Fruit fly (Drosophila melanogaster) whole organism, embryonic: ENCODE data around the gene kra.

Experiments
- Abd-B ChIP-seq: fragments of 200-800 bp; sonication (Bioruptor generic); optimal IDR thresholded peaks from 2 replicates; lab custom pipeline; 2018; ENCODE audit warnings: missing biosample characterization, mild to moderate bottlenecking, missing genetic modification characterization, moderate library complexity
- Atf6 ChIP-seq: fragments of 200-800 bp; sonication (Bioruptor generic); IDR thresholded peaks from 2 replicates; pipeline ENCODE4 v1.3.6; 2022; ENCODE audit warnings: missing biosample characterization, missing genetic modification characterization
- B-H1 ChIP-seq: fragments of 200-800 bp; sonication (Bioruptor generic); IDR thresholded peaks from 3 replicates; pipeline ENCODE4 v1.3.6; 2022; ENCODE audit warnings: missing biosample characterization, missing genetic modification characterization
- Bgb ChIP-seq: fragments of 200-800 bp; sonication (Bioruptor generic); IDR thresholded peaks from 2 replicates; pipeline ENCODE4 v1.3.6; 2022; ENCODE audit warnings: missing biosample characterization, missing genetic modification characterization; ENCODE audit not compliant: partially characterized antibody
- CG11504 ChIP-seq: fragments of 200-800 bp; sonication (Bioruptor generic); optimal IDR thresholded peaks from 3 replicates; lab custom pipeline; 2019; ENCODE audit warnings: missing biosample characterization, mild to moderate bottlenecking, missing genetic modification characterization, moderate library complexity
- CG11560 ChIP-seq: fragments of 200-800 bp; sonication (Bioruptor generic); IDR thresholded peaks from 3 replicates; pipeline ENCODE4 v1.3.6; 2022; ENCODE audit warnings: missing biosample characterization, missing genetic modification characterization
- CG12744 ChIP-seq: fragments of 200-800 bp; sonication (Bioruptor generic); optimal IDR thresholded peaks from 2 replicates; lab custom pipeline; 2016; ENCODE audit warnings: missing biosample characterization, missing genetic modification characterization
- CG12942 ChIP-seq: fragments of 200-800 bp; sonication (Bioruptor generic); optimal IDR thresholded peaks from 3 replicates; lab custom pipeline; 2016; ENCODE audit warnings: missing biosample characterization, missing genetic modification characterization
- CG15073 ChIP-seq: fragments of 200-800 bp; sonication (Bioruptor generic); optimal IDR thresholded peaks from 2 replicates; lab custom pipeline; 2016; ENCODE audit warnings: missing biosample characterization, missing genetic modification characterization
- CG1529 ChIP-seq: fragments of 200-800 bp; sonication (Bioruptor generic); optimal IDR thresholded peaks from 3 replicates; lab custom pipeline; 2018; ENCODE audit warnings: missing biosample characterization, missing genetic modification characterization
- CG3065 ChIP-seq: fragments of 200-800 bp; sonication (Bioruptor generic); optimal IDR thresholded peaks from 2 replicates; lab custom pipeline; 2016; ENCODE audit warnings: missing biosample characterization, missing genetic modification characterization
- CG6791 ChIP-seq: fragments of 200-800 bp; sonication (Bioruptor generic); IDR thresholded peaks from 3 replicates; pipeline ENCODE4 v1.3.6; 2022; ENCODE audit warnings: missing biosample characterization, missing genetic modification characterization; ENCODE audit not compliant: partially characterized antibody
- CG8388 ChIP-seq: fragments of 200-800 bp; sonication (Bioruptor generic); optimal IDR thresholded peaks from 2 replicates; lab custom pipeline; 2019; ENCODE audit warnings: missing biosample characterization, mild to moderate bottlenecking, missing genetic modification characterization, moderate library complexity
- HLHmδ ChIP-seq: fragments of 200-800 bp; sonication (Bioruptor generic); optimal IDR thresholded peaks from 2 replicates; lab custom pipeline; 2018; ENCODE audit warnings: missing biosample characterization, mild to moderate bottlenecking, missing genetic modification characterization, moderate library complexity
- HmgD ChIP-seq: fragments of 200-800 bp; sonication (Bioruptor generic); optimal IDR thresholded peaks from 3 replicates; lab custom pipeline; 2016; ENCODE audit warnings: missing biosample characterization, missing genetic modification characterization
- Kr ChIP-seq: fragments of 200-800 bp; sonication (Bioruptor generic); optimal IDR thresholded peaks from 2 replicates; lab custom pipeline; 2017; ENCODE audit warnings: missing biosample characterization, mild to moderate bottlenecking, missing genetic modification characterization
- Meics ChIP-seq: fragments of 200-800 bp; sonication (Bioruptor generic); optimal IDR thresholded peaks from 2 replicates; lab custom pipeline; 2017; ENCODE audit warnings: missing biosample characterization, mild to moderate bottlenecking, missing genetic modification characterization
- Mrtf ChIP-seq: fragments of 200-800 bp; sonication (Bioruptor generic); IDR thresholded peaks from 3 replicates; pipeline ENCODE4 v1.3.6; 2022; ENCODE audit warnings: missing biosample characterization, missing genetic modification characterization
- NC2α ChIP-seq: fragments of 200-800 bp; sonication (Bioruptor generic); optimal IDR thresholded peaks from 2 replicates; lab custom pipeline; 2016; ENCODE audit warnings: missing biosample characterization, missing genetic modification characterization
- Ravus ChIP-seq: fragments of 200-800 bp; sonication (Bioruptor generic); IDR thresholded peaks from 2 replicates; pipeline ENCODE4 v1.3.6; 2022; ENCODE audit warnings: missing biosample characterization, missing genetic modification characterization
- Sry-δ ChIP-seq: fragments of 200-800 bp; sonication (Bioruptor generic); optimal IDR thresholded peaks from 2 replicates; lab custom pipeline; 2016; ENCODE audit warnings: missing biosample characterization, missing genetic modification characterization
- ac ChIP-seq: fragments of 200-800 bp; sonication (Bioruptor generic); optimal IDR thresholded peaks from 3 replicates; lab custom pipeline; 2017; ENCODE audit warnings: missing biosample characterization, mild to moderate bottlenecking, missing genetic modification characterization
- bcd ChIP-seq: fragments of 200-800 bp; sonication (Bioruptor generic); optimal IDR thresholded peaks from 2 replicates; lab custom pipeline; 2017; ENCODE audit warnings: missing biosample characterization, mild to moderate bottlenecking, missing genetic modification characterization
- bowl ChIP-seq: fragments of 200-800 bp; sonication (Bioruptor generic); IDR thresholded peaks from 2 replicates; pipeline ENCODE4 v1.3.6; 2022; ENCODE audit warnings: missing biosample characterization, missing genetic modification characterization
- bsh ChIP-seq, 2 experiments: fragments of 200-800 bp; sonication (Bioruptor generic); optimal IDR thresholded peaks; 2 replicates each; lab custom pipeline; 2017 to 2018; ENCODE audit warnings: mild to moderate bottlenecking in 2 of 2, missing biosample characterization in 2 of 2, missing genetic modification characterization in 2 of 2, moderate library complexity in 1 of 2
- cas ChIP-seq: fragments of 200-800 bp; sonication (Bioruptor generic); IDR thresholded peaks from 2 replicates; pipeline ENCODE4 v1.3.6; 2022; ENCODE audit warnings: missing biosample characterization, missing genetic modification characterization
- chif ChIP-seq, 2 experiments: fragments of 200-800 bp; sonication (Bioruptor generic); optimal IDR thresholded peaks; 3 replicates each; lab custom pipeline; 2016; ENCODE audit warnings: missing biosample characterization in 2 of 2, missing genetic modification characterization in 2 of 2
- dmrt11E ChIP-seq: fragments of 200-800 bp; sonication (Bioruptor generic); optimal IDR thresholded peaks from 3 replicates; lab custom pipeline; 2018; ENCODE audit warnings: missing biosample characterization, mild to moderate bottlenecking, missing genetic modification characterization, moderate library complexity
- insv ChIP-seq, 2 experiments: fragments of 200-800 bp; sonication (Bioruptor generic); optimal IDR thresholded peaks; 3 replicates each; lab custom pipeline; 2016 to 2018; ENCODE audit warnings: missing biosample characterization in 2 of 2, missing genetic modification characterization in 2 of 2
- jing ChIP-seq: fragments of 200-800 bp; sonication (Bioruptor generic); optimal IDR thresholded peaks from 2 replicates; lab custom pipeline; 2018; ENCODE audit warnings: missing biosample characterization, mild to moderate bottlenecking, missing genetic modification characterization
- kni ChIP-seq: fragments of 200-800 bp; sonication (Bioruptor generic); optimal IDR thresholded peaks from 3 replicates; lab custom pipeline; 2017; ENCODE audit warnings: mild to moderate bottlenecking, missing biosample characterization, missing genetic modification reagents, missing genetic modification characterization
- nerfin-2 ChIP-seq: fragments of 200-800 bp; sonication (Bioruptor generic); IDR thresholded peaks from 2 replicates; pipeline ENCODE4 v1.3.6; 2022; ENCODE audit warnings: missing biosample characterization, missing genetic modification characterization; ENCODE audit not compliant: partially characterized antibody
- oc ChIP-seq: fragments of 200-800 bp; sonication (Bioruptor generic); optimal IDR thresholded peaks from 2 replicates; lab custom pipeline; 2018; ENCODE audit warnings: missing biosample characterization, mild to moderate bottlenecking, missing genetic modification characterization, moderate library complexity
- onecut ChIP-seq: fragments of 200-800 bp; sonication (Bioruptor generic); IDR thresholded peaks from 2 replicates; pipeline ENCODE4 v1.3.6; 2022; ENCODE audit warnings: missing biosample characterization, missing genetic modification characterization
- org-1 ChIP-seq: fragments of 200-800 bp; sonication (Bioruptor generic); optimal IDR thresholded peaks from 2 replicates; lab custom pipeline; 2017; ENCODE audit warnings: missing biosample characterization, missing genetic modification characterization
- sd ChIP-seq: fragments of 200-800 bp; sonication (Bioruptor generic); optimal IDR thresholded peaks from 3 replicates; lab custom pipeline; 2018; ENCODE audit warnings: missing biosample characterization, mild to moderate bottlenecking, missing genetic modification characterization, moderate library complexity
- slou ChIP-seq: fragments of 200-800 bp; sonication (Bioruptor generic); optimal IDR thresholded peaks from 3 replicates; lab custom pipeline; 2016; ENCODE audit warnings: missing biosample characterization, missing genetic modification characterization
- ttk ChIP-seq: fragments of 200-800 bp; sonication (Bioruptor generic); IDR thresholded peaks from 2 replicates; pipeline ENCODE4 v2.1.2; 2022; ENCODE audit warnings: missing biosample characterization, missing genetic modification characterization
- wdn ChIP-seq: fragments of 200-800 bp; sonication (Bioruptor generic); IDR thresholded peaks from 2 replicates; pipeline ENCODE4 v1.3.6; 2022; ENCODE audit warnings: missing biosample characterization, missing genetic modification characterization
- wek ChIP-seq: fragments of 200-800 bp; sonication (Bioruptor generic); optimal IDR thresholded peaks from 3 replicates; lab custom pipeline; 2018; ENCODE audit warnings: missing biosample characterization, mild to moderate bottlenecking, missing genetic modification characterization, moderate library complexity
- yki ChIP-seq: fragments of >200 bp; optimal IDR thresholded peaks from 3 replicates; lab custom pipeline; 2018
- zf30C ChIP-seq: fragments of 200-800 bp; sonication (Bioruptor generic); optimal IDR thresholded peaks from 3 replicates; lab custom pipeline; 2018; ENCODE audit warnings: missing biosample characterization, mild to moderate bottlenecking, missing genetic modification characterization

The kra gene

dm6 chr3R:5622985-5623630, 22.2 kb upstream of the kra start (continued):
- TF ChIP-seq yki, result no peak
- TF ChIP-seq kni (GFP tag; lab: Kevin White, UChicago), result peak; percentile 96
- TF ChIP-seq oc, result peak; percentile 76
- peak; percentile 88 for TF ChIP-seq ac (GFP tag; lab: Kevin White, UChicago)
- TF ChIP-seq CG6791 (GFP tag; lab: Robert Waterston, UW), result no peak
- TF ChIP-seq Bgb (GFP tag; lab: Robert Waterston, UW), result no peak
- TF ChIP-seq onecut (GFP tag; lab: Robert Waterston, UW), result peak; percentile 97
- TF ChIP-seq zf30C (GFP tag; lab: Kevin White, UChicago), result peak; percentile 44
- peak; percentile 89 for TF ChIP-seq wek (GFP tag; lab: Kevin White, UChicago)
- peak; percentile 72 for TF ChIP-seq CG11504
- no peak for TF ChIP-seq ttk (GFP tag; lab: Robert Waterston, UW)
- TF ChIP-seq Mrtf (GFP tag; lab: Robert Waterston, UW), result no peak
- peak; percentile 55 for TF ChIP-seq slou
- no peak for TF ChIP-seq wdn (GFP tag; lab: Robert Waterston, UW)
- TF ChIP-seq bowl (GFP tag; lab: Robert Waterston, UW), result no peak
- peak; percentile 48 for TF ChIP-seq sd (tag; lab: Kevin White, UChicago)
- peak; percentile 78 for TF ChIP-seq Meics
- TF ChIP-seq HLHmδ (GFP tag; lab: Kevin White, UChicago), result peak; percentile 85
- no peak for TF ChIP-seq CG11560 (tag; lab: Robert Waterston, UW)
- peak; percentile 69 for TF ChIP-seq org-1
- peak; percentile 21 for TF ChIP-seq Sry-δ (GFP tag; lab: Kevin White, UChicago)
- peak; percentile 81 for TF ChIP-seq CG12942 (GFP tag; lab: Kevin White, UChicago)
- TF ChIP-seq NC2α (GFP tag; lab: Kevin White, UChicago), result peak; percentile 82
- TF ChIP-seq nerfin-2 (GFP tag; lab: Robert Waterston, UW), result no peak
- TF ChIP-seq CG15073 (GFP tag; lab: Kevin White, UChicago), result no peak
- peak; percentile 15 for TF ChIP-seq CG12744 (GFP tag; lab: Kevin White, UChicago)
- TF ChIP-seq B-H1 (GFP tag; lab: Robert Waterston, UW), result no peak
- TF ChIP-seq cas (GFP tag; lab: Robert Waterston, UW), result no peak
- TF ChIP-seq CG3065, result peak; percentile 26
- TF ChIP-seq CG8388 (GFP tag; lab: Kevin White, UChicago), result peak; percentile 51
- peak; percentile 64 to 67 for TF ChIP-seq chif (GFP tag; optimal IDR thresholded peaks at IDR 0.05; lab: Kevin White, UChicago)
- TF ChIP-seq jing (GFP tag; lab: Kevin White, UChicago), result no peak
- TF ChIP-seq bsh (GFP tag; optimal IDR thresholded peaks at IDR 0.05; lab: Kevin White, UChicago), result peak; percentile 11 to 82
- TF ChIP-seq insv (GFP tag; optimal IDR thresholded peaks at IDR 0.05; lab: Kevin White, UChicago), result peak in 1 of 2 experiments; percentile 82
- TF ChIP-seq dmrt11E, result peak; percentile 64
- peak; percentile 66 for TF ChIP-seq bcd
- no peak for TF ChIP-seq Abd-B (GFP tag; lab: Kevin White, UChicago)
- TF ChIP-seq HmgD (GFP tag; lab: Kevin White, UChicago), result peak; percentile 47
- TF ChIP-seq CG1529 (GFP tag; lab: Kevin White, UChicago), result peak; percentile 79
- no peak for TF ChIP-seq Atf6 (GFP tag; lab: Robert Waterston, UW)
- TF ChIP-seq Ravus, result no peak
- peak; percentile 77 for TF ChIP-seq Kr (GFP tag; lab: Kevin White, UChicago)
